Fruit fly (Drosophila melanogaster) whole organism, embryonic: Measurements from ENCODE around the gene Cdk5alpha.

Source experiments
- Adf1 ChIP-seq: fragments of 200-800 bp; sonication (Bioruptor generic); IDR thresholded peaks from 2 replicates; pipeline ENCODE4 v1.3.6; 2022; ENCODE audit warnings: missing biosample characterization, missing genetic modification characterization
- Bgb ChIP-seq: fragments of 200-800 bp; sonication (Bioruptor generic); IDR thresholded peaks from 2 replicates; pipeline ENCODE4 v1.3.6; 2022; ENCODE audit warnings: missing biosample characterization, missing genetic modification characterization; ENCODE audit not compliant: partially characterized antibody
- CG10209 ChIP-seq: fragments of 200-800 bp; sonication (Bioruptor generic); optimal IDR thresholded peaks from 3 replicates; lab custom pipeline; 2017; ENCODE audit warnings: missing biosample characterization, mild to moderate bottlenecking, missing genetic modification characterization, missing genetic modification reagents
- CG10462 ChIP-seq: fragments of 200-800 bp; sonication (Bioruptor generic); optimal IDR thresholded peaks from 2 replicates; lab custom pipeline; 2016; ENCODE audit warnings: missing biosample characterization, missing genetic modification characterization
- CG12219 ChIP-seq: fragments of 200-800 bp; sonication (Bioruptor generic); optimal IDR thresholded peaks from 3 replicates; lab custom pipeline; 2018; ENCODE audit warnings: missing biosample characterization, mild to moderate bottlenecking, missing genetic modification characterization
- CG13287 ChIP-seq: fragments of 200-800 bp; sonication (Bioruptor generic); IDR thresholded peaks from 2 replicates; pipeline ENCODE4 v1.3.6; 2022; ENCODE audit warnings: missing biosample characterization, missing genetic modification characterization; ENCODE audit not compliant: partially characterized antibody
- CG13296 ChIP-seq: fragments of 200-800 bp; sonication (Bioruptor generic); optimal IDR thresholded peaks from 3 replicates; lab custom pipeline; 2018; ENCODE audit warnings: missing biosample characterization, mild to moderate bottlenecking, missing genetic modification characterization
- CG13624 ChIP-seq: fragments of 200-800 bp; sonication (Bioruptor generic); optimal IDR thresholded peaks from 2 replicates; lab custom pipeline; 2016; ENCODE audit warnings: missing biosample characterization, missing genetic modification characterization
- CG14710 ChIP-seq: fragments of 200-800 bp; sonication (Bioruptor generic); optimal IDR thresholded peaks from 3 replicates; lab custom pipeline; 2019; ENCODE audit warnings: missing biosample characterization, mild to moderate bottlenecking, missing genetic modification characterization, moderate library complexity
- CG1647 ChIP-seq: fragments of 200-800 bp; sonication (Bioruptor generic); optimal IDR thresholded peaks from 3 replicates; lab custom pipeline; 2016; ENCODE audit warnings: missing biosample characterization, missing genetic modification characterization
- CG16813 ChIP-seq: fragments of 200-800 bp; sonication (Bioruptor generic); IDR thresholded peaks from 3 replicates; pipeline ENCODE4 v1.3.6; 2022; ENCODE audit warnings: missing biosample characterization, missing genetic modification characterization; ENCODE audit not compliant: partially characterized antibody
- CG32772 ChIP-seq: fragments of 200-800 bp; sonication (Bioruptor generic); IDR thresholded peaks from 2 replicates; pipeline ENCODE4 v1.3.6; 2022; ENCODE audit warnings: missing biosample characterization, missing genetic modification characterization
- CG34224 ChIP-seq: fragments of 200-800 bp; sonication (Bioruptor generic); IDR thresholded peaks from 3 replicates; pipeline ENCODE4 v1.3.6; 2022; ENCODE audit warnings: missing biosample characterization, missing genetic modification characterization; ENCODE audit not compliant: partially characterized antibody
- CG6654 ChIP-seq: fragments of 200-800 bp; sonication (Bioruptor generic); optimal IDR thresholded peaks from 2 replicates; lab custom pipeline; 2017; ENCODE audit warnings: missing biosample characterization, mild to moderate bottlenecking, missing genetic modification characterization
- CG7963 ChIP-seq: fragments of 200-800 bp; sonication (Bioruptor generic); IDR thresholded peaks from 3 replicates; pipeline ENCODE4 v1.3.6; 2022; ENCODE audit warnings: missing biosample characterization, missing genetic modification characterization; ENCODE audit not compliant: partially characterized antibody
- CG8290 ChIP-seq, 3 experiments: fragments of 200-800 bp; sonication (Bioruptor generic); optimal IDR thresholded peaks; 2 replicates each; lab custom pipeline; 2016 to 2019; ENCODE audit warnings: missing biosample characterization in 3 of 3, missing genetic modification characterization in 3 of 3, mild to moderate bottlenecking in 2 of 3, moderate library complexity in 1 of 3
- Dbx ChIP-seq: fragments of 200-800 bp; sonication (Bioruptor generic); IDR thresholded peaks from 3 replicates; pipeline ENCODE4 v1.3.6; 2022; ENCODE audit warnings: missing biosample characterization, missing genetic modification characterization
- Deaf1 ChIP-seq: fragments of 200-800 bp; optimal IDR thresholded peaks from 3 replicates; lab custom pipeline; 2019; ENCODE audit warnings: missing biosample characterization, mild to moderate bottlenecking, missing genetic modification characterization, moderate library complexity
- E2f2 ChIP-seq: fragments of 200-800 bp; sonication (Bioruptor generic); IDR thresholded peaks from 2 replicates; pipeline ENCODE4 v1.3.6; 2022; ENCODE audit warnings: missing biosample characterization, missing genetic modification characterization
- Elba2 ChIP-seq: fragments of 200-800 bp; sonication (Bioruptor generic); optimal IDR thresholded peaks from 3 replicates; lab custom pipeline; 2016; ENCODE audit warnings: missing biosample characterization, missing genetic modification characterization
- Ets97D ChIP-seq: fragments of 200-800 bp; sonication (Bioruptor generic); optimal IDR thresholded peaks from 3 replicates; lab custom pipeline; 2016; ENCODE audit warnings: missing biosample characterization, missing genetic modification characterization
- MBD-R2 ChIP-seq: fragments of 200-800 bp; sonication (Bioruptor generic); IDR thresholded peaks from 2 replicates; pipeline ENCODE4 v1.3.6; 2022; ENCODE audit warnings: missing biosample characterization, missing genetic modification characterization
- MESR4 ChIP-seq: fragments of 200-800 bp; sonication (Bioruptor generic); optimal IDR thresholded peaks from 2 replicates; lab custom pipeline; 2018; ENCODE audit warnings: missing biosample characterization, mild to moderate bottlenecking, missing genetic modification characterization, moderate library complexity
- Rfx ChIP-seq: fragments of 200-800 bp; sonication (Bioruptor generic); IDR thresholded peaks from 2 replicates; pipeline ENCODE4 v1.3.6; 2022; ENCODE audit warnings: missing biosample characterization, missing genetic modification characterization
- Scr ChIP-seq: fragments of 200-800 bp; sonication (Bioruptor generic); IDR thresholded peaks from 2 replicates; pipeline ENCODE4 v1.3.6; 2022; ENCODE audit warnings: missing biosample characterization, missing genetic modification characterization; ENCODE audit not compliant: partially characterized antibody
- Xbp1 ChIP-seq: fragments of 200-800 bp; sonication (Bioruptor generic); optimal IDR thresholded peaks from 3 replicates; lab custom pipeline; 2016; ENCODE audit warnings: missing biosample characterization, mild to moderate bottlenecking, missing genetic modification characterization
- al ChIP-seq: fragments of 200-800 bp; sonication (Bioruptor generic); IDR thresholded peaks from 2 replicates; pipeline ENCODE4 v1.3.6; 2022; ENCODE audit warnings: missing biosample characterization, missing genetic modification characterization
- bbx ChIP-seq: fragments of 200-800 bp; sonication (Bioruptor generic); IDR thresholded peaks from 2 replicates; pipeline ENCODE4 v1.3.6; 2022; ENCODE audit warnings: missing biosample characterization, missing genetic modification characterization; ENCODE audit not compliant: partially characterized antibody
- hkb ChIP-seq, 2 experiments: fragments of 200-800 bp in 1 of 2; fragments of >200 bp in 1 of 2; sonication (Bioruptor generic) in 1 of 2; IDR thresholded peaks in 1 of 2; optimal IDR thresholded peaks in 1 of 2; 2 replicates each; pipeline versions ENCODE4 v1.3.6 to Lab custom; 2017 to 2022; ENCODE audit warnings: missing biosample characterization in 1 of 2, missing genetic modification characterization in 1 of 2
- insv ChIP-seq, 2 experiments: fragments of 200-800 bp; sonication (Bioruptor generic); optimal IDR thresholded peaks; 3 replicates each; lab custom pipeline; 2016 to 2018; ENCODE audit warnings: missing biosample characterization in 2 of 2, missing genetic modification characterization in 2 of 2
- inv ChIP-seq: fragments of 200-800 bp; sonication (Bioruptor generic); IDR thresholded peaks from 2 replicates; pipeline ENCODE4 v1.3.6; 2022; ENCODE audit warnings: missing biosample characterization, missing genetic modification characterization; ENCODE audit not compliant: partially characterized antibody
- mld ChIP-seq: fragments of 200-800 bp; sonication (Bioruptor generic); IDR thresholded peaks from 3 replicates; pipeline ENCODE4 v1.3.6; 2022; ENCODE audit warnings: missing biosample characterization, missing genetic modification characterization; ENCODE audit not compliant: partially characterized antibody
- p53 ChIP-seq: fragments of 200-800 bp; sonication (Bioruptor generic); optimal IDR thresholded peaks from 2 replicates; lab custom pipeline; 2016; ENCODE audit warnings: missing biosample characterization, missing genetic modification characterization
- phol ChIP-seq: fragments of 200-800 bp; sonication (Bioruptor generic); optimal IDR thresholded peaks from 3 replicates; lab custom pipeline; 2018; ENCODE audit warnings: missing biosample characterization, mild to moderate bottlenecking, missing genetic modification characterization, moderate library complexity
- prd ChIP-seq, 3 experiments: fragments of >200 bp in 2 of 3; fragments of 200-800 bp in 1 of 3; sonication (Bioruptor generic) in 1 of 3; optimal IDR thresholded peaks in 2 of 3; IDR thresholded peaks in 1 of 3; 2 replicates in 2 of 3; 3 replicates in 1 of 3; pipeline versions ENCODE4 v1.3.6 to Lab custom; 2017 to 2022; ENCODE audit warnings: missing biosample characterization in 1 of 3, missing genetic modification characterization in 1 of 3
- pzg ChIP-seq: fragments of 200-800 bp; sonication (Bioruptor generic); optimal IDR thresholded peaks from 3 replicates; lab custom pipeline; 2018; ENCODE audit warnings: missing biosample characterization, mild to moderate bottlenecking, missing genetic modification characterization, moderate library complexity
- repo ChIP-seq: fragments of 200-800 bp; sonication (Bioruptor generic); optimal IDR thresholded peaks from 2 replicates; lab custom pipeline; 2016; ENCODE audit warnings: missing biosample characterization, missing genetic modification characterization
- so ChIP-seq: fragments of 200-800 bp; sonication (Bioruptor generic); IDR thresholded peaks from 3 replicates; pipeline ENCODE4 v1.3.6; 2022; ENCODE audit warnings: missing biosample characterization, missing genetic modification characterization
- ssp ChIP-seq: fragments of 200-800 bp; sonication (Bioruptor generic); IDR thresholded peaks from 2 replicates; pipeline ENCODE4 v1.3.6; 2022; ENCODE audit warnings: missing biosample characterization, missing genetic modification characterization
- tio ChIP-seq: fragments of 200-800 bp; sonication (Bioruptor generic); optimal IDR thresholded peaks from 2 replicates; lab custom pipeline; 2017; ENCODE audit warnings: missing biosample characterization, missing genetic modification characterization, inconsistent platforms
- tna ChIP-seq: fragments of 200-800 bp; sonication (Bioruptor generic); IDR thresholded peaks from 2 replicates; pipeline ENCODE4 v1.3.6; 2022; ENCODE audit warnings: missing biosample characterization, missing genetic modification characterization; ENCODE audit not compliant: partially characterized antibody
- vnd ChIP-seq: fragments of 200-800 bp; sonication (Bioruptor generic); IDR thresholded peaks from 3 replicates; pipeline ENCODE4 v1.3.6; 2022; ENCODE audit warnings: missing biosample characterization, missing genetic modification characterization; ENCODE audit not compliant: partially characterized antibody

Cdk5alpha gene

DNA sequence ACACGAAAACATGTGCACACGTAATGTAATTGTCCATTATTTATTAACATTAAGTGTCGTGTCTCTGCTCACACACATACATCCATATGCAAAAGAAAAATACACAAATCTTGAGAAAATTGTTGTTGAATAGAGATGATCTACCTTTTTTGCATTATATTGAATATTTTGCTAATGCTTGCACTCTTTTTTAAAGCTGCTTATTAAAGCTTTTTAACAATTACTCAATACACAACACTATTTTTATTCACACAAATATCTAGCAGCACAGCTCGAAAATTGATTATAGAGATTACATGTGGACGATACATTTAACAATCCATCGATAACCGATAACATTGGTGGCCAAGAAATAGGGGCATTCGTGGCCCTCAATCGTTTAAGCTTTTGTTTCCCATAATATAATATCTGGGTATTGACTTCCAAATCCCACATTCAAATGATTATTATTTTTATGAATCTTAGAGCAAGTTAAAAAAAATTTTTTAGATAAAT lies 18.6 kb downstream of the Cdk5alpha start, which contains the start of gene Ufd4 (continued):
- TF ChIP-seq al (no peak), CG12219 (GFP tag; lab: Kevin White, UChicago) (no peak)

DNA sequence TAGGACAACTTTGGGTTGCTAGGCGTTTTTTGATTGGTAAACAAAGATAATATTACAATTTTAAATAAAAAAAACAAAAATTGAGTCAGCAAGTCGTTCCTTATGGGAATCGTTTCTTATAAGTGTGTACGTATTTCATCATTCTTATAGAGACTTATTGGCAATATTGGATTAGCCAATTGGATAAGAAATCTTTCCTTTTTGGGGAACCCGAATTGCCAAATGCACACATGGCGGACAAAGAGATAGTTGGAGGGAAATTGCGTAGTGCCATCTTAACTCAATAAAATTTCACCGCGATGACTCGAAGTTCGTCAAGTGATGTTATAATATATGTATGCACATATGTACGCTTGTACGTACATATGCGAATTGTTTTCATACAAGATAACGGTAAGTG lies 19.5 kb downstream of the Cdk5alpha start:
- TF ChIP-seq Elba2 (GFP tag; lab: Kevin White, UChicago) (peak; percentile 100), mld (GFP tag; lab: Robert Waterston, UW) (no peak), Deaf1 (tag; lab: Kevin White, UChicago) (no peak), insv (GFP tag; optimal IDR thresholded peaks at IDR 0.05; lab: Kevin White, UChicago) (peak in 1 of 2 experiments; percentile 94)
- TF ChIP-seq, all 482 proteins: peak for 2

DNA sequence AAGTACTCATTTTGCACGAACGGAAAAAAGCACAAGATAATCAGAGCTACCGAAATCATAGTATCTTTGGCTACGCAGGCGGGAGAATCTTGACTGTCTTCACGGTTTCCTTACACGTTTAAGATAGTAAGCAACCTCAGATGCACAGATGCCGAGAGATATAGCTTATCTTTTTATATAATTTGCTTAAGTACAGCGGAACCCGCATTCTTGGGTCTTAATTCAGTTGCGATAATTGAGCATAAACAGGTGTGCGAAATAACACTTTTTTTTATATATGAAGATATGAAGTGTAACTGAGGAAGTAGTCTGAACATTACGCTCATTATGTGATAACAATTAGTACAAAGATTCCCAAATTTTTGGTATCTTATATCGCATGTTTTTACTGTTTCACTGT lies 30.0 kb downstream of the Cdk5alpha start, which contains the start of gene CG34043:
CG34043 (minus strand) TSS at position 101 of the 400 bp plus-strand sequence.
- TF ChIP-seq CG10209 (GFP tag; lab: Kevin White, UChicago) (no peak), CG6654 (GFP tag; lab: Kevin White, UChicago) (no peak), p53 (GFP tag; lab: Kevin White, UChicago) (no peak), CG1647 (GFP tag; lab: Kevin White, UChicago) (no peak), tio (GFP tag; lab: Kevin White, UChicago) (no peak), CG13296 (no peak), Adf1 (no peak)

DNA sequence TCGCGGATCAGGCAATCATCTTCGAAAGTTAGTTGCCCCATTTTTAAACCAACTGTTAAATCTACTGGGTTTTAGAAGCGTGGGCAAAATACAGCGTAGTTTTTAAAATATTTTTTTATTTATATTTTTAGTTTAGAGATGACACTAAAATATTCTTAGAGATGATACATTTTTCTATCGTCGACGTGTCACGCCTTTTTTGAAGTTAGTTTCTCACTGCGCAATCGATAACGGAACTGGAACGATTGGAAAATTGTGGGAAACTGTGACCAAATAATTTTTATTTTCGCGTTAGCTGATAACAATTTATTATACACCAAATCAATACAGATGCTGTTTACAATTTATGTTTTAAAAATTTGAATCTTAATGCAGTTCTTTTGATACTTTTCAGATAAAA lies 32.1 kb downstream of the Cdk5alpha start, which contains the start of gene Utx:
Utx (minus strand) TSS at position 154 of the 400 bp plus-strand sequence.
- TF ChIP-seq E2f2 (peak; percentile 79), MBD-R2 (GFP tag; lab: Robert Waterston, UW) (peak; percentile 33; the same call in 1 of the 2 replicates), MESR4 (GFP tag; lab: Kevin White, UChicago) (peak; percentile 31), CG14710 (tag; lab: Kevin White, UChicago) (peak; percentile 56), CG7963 (GFP tag; lab: Robert Waterston, UW) (peak; percentile 51; the same call in 1 of the 3 replicates), CG10462 (GFP tag; lab: Kevin White, UChicago) (no peak), Bgb (GFP tag; lab: Robert Waterston, UW) (peak; percentile 88), phol (tag; lab: Kevin White, UChicago) (peak; percentile 29), ssp (GFP tag; lab: Robert Waterston, UW) (peak; percentile 94), inv (GFP tag; lab: Robert Waterston, UW) (peak; percentile 88), CG8290 (GFP tag; optimal IDR thresholded peaks at IDR 0.05; lab: Kevin White, UChicago) (peak; percentile 5), CG8290 (tag; optimal IDR thresholded peaks at IDR 0.05; lab: Kevin White, UChicago) (no peak), CG34224 (GFP tag; lab: Robert Waterston, UW) (peak; percentile 81), Ets97D (GFP tag; lab: Kevin White, UChicago) (peak; percentile 50), CG16813 (GFP tag; lab: Robert Waterston, UW) (peak; percentile 89), Xbp1 (GFP tag; lab: Kevin White, UChicago) (peak; percentile 41), Scr (GFP tag; lab: Robert Waterston, UW) (peak; percentile 80), repo (GFP tag; lab: Kevin White, UChicago) (no peak), so (no peak), tna (GFP tag; lab: Robert Waterston, UW) (peak; percentile 69), pzg (GFP tag; lab: Kevin White, UChicago) (peak; percentile 77), CG32772 (no peak), vnd (GFP tag; lab: Robert Waterston, UW) (peak; percentile 76), mld (GFP tag; lab: Robert Waterston, UW) (peak; percentile 66; the same call in 1 of the 3 replicates), hkb (optimal IDR thresholded peaks at IDR 0.05; lab: Kevin White, UChicago) (no peak), hkb (GFP tag; IDR thresholded peaks at IDR 0.05; lab: Robert Waterston, UW) (0 out of 2 replicates have a peak, but pooled peaks have one; percentile 18), bbx (GFP tag; lab: Robert Waterston, UW) (peak; percentile 87), CG13624 (GFP tag; lab: Kevin White, UChicago) (peak; percentile 5), prd (optimal IDR thresholded peaks at IDR 0.05; lab: Kevin White, UChicago) (no peak), prd (GFP tag; IDR thresholded peaks at IDR 0.05; lab: Robert Waterston, UW) (no peak), Rfx (GFP tag; lab: Robert Waterston, UW) (peak; percentile 39; the same call in 1 of the 2 replicates), CG13287 (peak; percentile 84), Dbx (peak; percentile 23; the same call in 1 of the 3 replicates)
